Worm (Caenorhabditis elegans) whole organism, mixed stage, embryonic: ENCODE results near the gene F38E11.6.

Source experiments
- ces-1 ChIP-seq: fragments of 150-350 bp; optimal IDR thresholded peaks from 2 replicates; lab custom pipeline; 2014; ENCODE audit warnings: missing biosample characterization, missing genetic modification reagents, missing genetic modification characterization
- elt-3 ChIP-seq: fragments of 150-350 bp; optimal IDR thresholded peaks from 2 replicates; lab custom pipeline; 2014; ENCODE audit warnings: missing biosample characterization, missing genetic modification characterization
- mep-1 ChIP-seq: fragments of 150-350 bp; optimal IDR thresholded peaks from 2 replicates; lab custom pipeline; 2017; ENCODE audit warnings: missing biosample characterization, missing genetic modification reagents, missing genetic modification characterization, inconsistent platforms
- nhr-237 ChIP-seq: fragments of 150-350 bp; optimal IDR thresholded peaks from 2 replicates; lab custom pipeline; 2014; ENCODE audit warnings: missing biosample characterization, missing genetic modification characterization
- snpc-4 ChIP-seq: fragments of 150-350 bp; optimal IDR thresholded peaks from 2 replicates; lab custom pipeline; 2014; ENCODE audit warnings: missing biosample characterization, missing genetic modification characterization
- unc-62 ChIP-seq: fragments of 150-350 bp; optimal IDR thresholded peaks from 2 replicates; lab custom pipeline; 2014; ENCODE audit warnings: missing biosample characterization, missing genetic modification reagents, missing genetic modification characterization
- ztf-11 ChIP-seq: fragments of 150-350 bp; optimal IDR thresholded peaks from 2 replicates; lab custom pipeline; 2014; ENCODE audit warnings: missing biosample characterization, missing genetic modification characterization

- TF ChIP-seq mep-1 (tag; lab: Kevin White, UChicago) (no peak), ztf-11 (tag; lab: Kevin White, UChicago) (no peak), elt-3 (tag; lab: Kevin White, UChicago) (no peak), unc-62 (GFP tag; lab: Kevin White, UChicago) (no peak), ces-1 (GFP tag; lab: Kevin White, UChicago) (no peak), nhr-237 (tag; lab: Kevin White, UChicago) (no peak), snpc-4 (tag; lab: Kevin White, UChicago) (no peak)
These were observed 43.1 kb upstream of the F38E11.6 start, which contains the start of gene C33A12.4 for ce11 chrIV:9510439-9510838.
